Fruit fly (Drosophila melanogaster) whole organism, adult: Measurements from ENCODE around the gene gce.

ENCODE experiments used
- CG11617 ChIP-seq: fragments of 200-800 bp; sonication (Bioruptor generic); optimal IDR thresholded peaks from 2 replicates; lab custom pipeline; 2017; ENCODE audit warnings: mild to moderate bottlenecking, missing biosample characterization, missing genetic modification reagents, missing genetic modification characterization
- CG12768 ChIP-seq: fragments of 200-800 bp; sonication (Bioruptor generic); optimal IDR thresholded peaks from 2 replicates; lab custom pipeline; 2017; ENCODE audit warnings: missing biosample characterization, missing genetic modification characterization, mild to moderate bottlenecking, moderate library complexity, missing genetic modification reagents
- CG14711 ChIP-seq: fragments of 200-800 bp; sonication (Bioruptor generic); optimal IDR thresholded peaks from 2 replicates; lab custom pipeline; 2018; ENCODE audit warnings: missing biosample characterization, mild to moderate bottlenecking, missing genetic modification characterization, moderate library complexity
- CG1620 ChIP-seq: fragments of 200-800 bp; sonication (Bioruptor generic); optimal IDR thresholded peaks from 2 replicates; lab custom pipeline; 2016; ENCODE audit warnings: missing biosample characterization, missing genetic modification characterization
- CG33017 ChIP-seq: fragments of 200-800 bp; sonication (Bioruptor generic); optimal IDR thresholded peaks from 2 replicates; lab custom pipeline; 2018; ENCODE audit warnings: missing biosample characterization, mild to moderate bottlenecking, missing genetic modification characterization, moderate library complexity
- CG5204 ChIP-seq: fragments of 200-800 bp; sonication (Bioruptor generic); optimal IDR thresholded peaks from 2 replicates; lab custom pipeline; 2016; ENCODE audit warnings: missing biosample characterization, missing genetic modification characterization
- CG7045 ChIP-seq: fragments of 200-800 bp; sonication (Bioruptor generic); optimal IDR thresholded peaks from 2 replicates; lab custom pipeline; 2017; ENCODE audit warnings: missing biosample characterization, mild to moderate bottlenecking, missing genetic modification characterization
- CG7101 ChIP-seq: fragments of 200-800 bp; sonication (Bioruptor generic); optimal IDR thresholded peaks from 2 replicates; lab custom pipeline; 2018; ENCODE audit warnings: missing biosample characterization, mild to moderate bottlenecking, missing genetic modification characterization, moderate library complexity
- Clk ChIP-seq: fragments of 200-800 bp; sonication (Bioruptor generic); optimal IDR thresholded peaks from 2 replicates; lab custom pipeline; 2017; ENCODE audit warnings: missing biosample characterization, missing genetic modification characterization
- Crg-1 ChIP-seq: fragments of 200-800 bp; sonication (Bioruptor generic); optimal IDR thresholded peaks from 2 replicates; lab custom pipeline; 2016; ENCODE audit warnings: missing biosample characterization, missing genetic modification characterization
- Hr96 ChIP-seq: fragments of 200-800 bp; sonication (Bioruptor generic); optimal IDR thresholded peaks from 2 replicates; lab custom pipeline; 2016; ENCODE audit warnings: missing biosample characterization, missing genetic modification characterization
- Mnt ChIP-seq: fragments of 200-800 bp; sonication (Bioruptor generic); optimal IDR thresholded peaks from 2 replicates; lab custom pipeline; 2016; ENCODE audit warnings: missing biosample characterization, mild to moderate bottlenecking, missing genetic modification characterization
- bab1 ChIP-seq: fragments of 200-800 bp; sonication (Bioruptor generic); optimal IDR thresholded peaks from 3 replicates; lab custom pipeline; 2019; ENCODE audit warnings: missing biosample characterization, mild to moderate bottlenecking, missing genetic modification characterization, moderate library complexity
- cic ChIP-seq: fragments of 200-800 bp; sonication (Bioruptor generic); optimal IDR thresholded peaks from 2 replicates; lab custom pipeline; 2017; ENCODE audit warnings: missing biosample characterization, mild to moderate bottlenecking, missing genetic modification characterization, moderate library complexity
- cnc ChIP-seq, 2 experiments: fragments of >200 bp; optimal IDR thresholded peaks; 2 replicates each; lab custom pipeline; 2017
- kay ChIP-seq: fragments of 200-800 bp; sonication (Bioruptor generic); peaks from one replicate; lab custom pipeline; 2016; ENCODE audit warnings: missing biosample characterization, missing genetic modification characterization, borderline replicate concordance
- ovo ChIP-seq: fragments of 200-800 bp; sonication (Bioruptor generic); optimal IDR thresholded peaks from 2 replicates; lab custom pipeline; 2016; ENCODE audit warnings: missing biosample characterization, missing genetic modification characterization
- pad ChIP-seq: fragments of 200-800 bp; sonication (Bioruptor generic); optimal IDR thresholded peaks from 3 replicates; lab custom pipeline; 2017; ENCODE audit warnings: missing biosample characterization, missing genetic modification characterization, mild to moderate bottlenecking, moderate library complexity, missing genetic modification reagents
- tj ChIP-seq: fragments of 200-800 bp; sonication (Bioruptor generic); optimal IDR thresholded peaks from 3 replicates; lab custom pipeline; 2017; ENCODE audit warnings: missing biosample characterization, mild to moderate bottlenecking, missing genetic modification characterization, moderate library complexity
- toe ChIP-seq: fragments of 200-800 bp; sonication (Bioruptor generic); optimal IDR thresholded peaks from 2 replicates; lab custom pipeline; 2016; ENCODE audit warnings: missing biosample characterization, missing genetic modification characterization

Gene gce

dm6 chrX:15312882-15313154 is 15.3 kb downstream of the gce start:
- TF ChIP-seq ovo (GFP tag; lab: Kevin White, UChicago) (no peak), bab1 (no peak), tj (GFP tag; lab: Kevin White, UChicago) (peak; percentile 78), Clk (GFP tag; lab: Kevin White, UChicago) (no peak), cic (no peak), CG1620 (GFP tag; lab: Kevin White, UChicago) (no peak)

DNA sequence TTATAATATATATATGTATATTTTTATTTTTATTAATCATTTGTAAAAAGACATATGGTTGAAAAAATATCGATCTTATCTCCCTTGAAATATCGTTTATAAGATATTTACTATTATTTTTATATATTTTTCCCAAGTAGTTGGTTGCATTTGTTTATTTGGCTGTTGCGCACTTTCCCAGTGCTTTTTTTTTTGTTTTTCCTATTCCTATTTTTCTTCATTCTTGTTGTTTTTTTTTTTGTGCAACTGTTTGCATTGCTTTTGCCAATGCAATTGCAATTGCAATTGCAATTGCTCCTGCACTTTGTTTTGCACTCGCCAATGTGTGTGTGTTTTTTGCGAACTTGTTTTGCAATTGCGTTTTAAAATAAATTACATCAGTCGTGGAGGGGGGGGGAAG is 15.8 kb downstream of the gce start:
- TF ChIP-seq cic, result no peak
- TF ChIP-seq cnc (optimal IDR thresholded peaks at IDR 0.05; lab: Kevin White, UChicago), result no peak
- TF ChIP-seq kay, result no peak
- TF ChIP-seq CG12768 (GFP tag; lab: Kevin White, UChicago), result no peak
- TF ChIP-seq pad, result no peak
- TF ChIP-seq CG14711 (tag; lab: Kevin White, UChicago), result no peak
- no peak for TF ChIP-seq CG5204 (GFP tag; lab: Kevin White, UChicago)
- TF ChIP-seq CG33017 (tag; lab: Kevin White, UChicago), result no peak
- TF ChIP-seq CG7101 (tag; lab: Kevin White, UChicago), result no peak
- TF ChIP-seq Clk (GFP tag; lab: Kevin White, UChicago), result no peak
- no peak for TF ChIP-seq tj (GFP tag; lab: Kevin White, UChicago)
- no peak for TF ChIP-seq Crg-1
- TF ChIP-seq Mnt, result no peak
- TF ChIP-seq CG7045, result no peak
- TF ChIP-seq toe, result no peak
- TF ChIP-seq ovo (GFP tag; lab: Kevin White, UChicago), result no peak
- no peak for TF ChIP-seq CG11617 (GFP tag; lab: Kevin White, UChicago)

DNA sequence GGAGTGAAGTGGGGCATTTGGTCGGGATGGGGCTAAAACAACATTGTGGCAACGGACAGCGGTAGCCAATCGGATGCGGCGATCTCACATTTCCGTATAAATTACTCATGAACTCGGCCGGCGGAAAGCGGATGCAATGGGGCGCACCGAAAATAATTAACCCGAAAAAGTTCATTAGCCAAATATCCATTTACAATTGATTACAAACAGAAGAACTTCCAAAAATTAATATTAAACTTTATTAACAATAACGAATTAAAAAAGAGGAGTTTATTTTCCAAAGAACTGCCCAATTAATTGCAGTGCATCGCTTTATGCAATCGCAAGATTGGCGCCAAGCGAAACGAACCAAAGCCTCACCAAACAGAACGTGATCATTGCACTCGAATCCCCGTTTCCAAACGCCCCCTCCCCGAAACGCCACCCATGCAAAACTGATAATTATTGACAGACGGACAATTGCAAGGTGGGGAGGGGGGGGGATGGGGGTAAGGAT is 16.3 kb downstream of the gce start:
- TF ChIP-seq CG12768 (GFP tag; lab: Kevin White, UChicago) (peak; percentile 75), tj (GFP tag; lab: Kevin White, UChicago) (peak; percentile 78), Crg-1 (no peak), CG11617 (GFP tag; lab: Kevin White, UChicago) (peak; percentile 90), CG1620 (GFP tag; lab: Kevin White, UChicago) (peak; percentile 46), CG33017 (tag; lab: Kevin White, UChicago) (peak; percentile 69), cnc (optimal IDR thresholded peaks at IDR 0.05; lab: Kevin White, UChicago) (no peak), CG5204 (GFP tag; lab: Kevin White, UChicago) (peak; percentile 43), CG7045 (peak; percentile 72), CG7101 (tag; lab: Kevin White, UChicago) (peak; percentile 90), kay (no peak), Clk (GFP tag; lab: Kevin White, UChicago) (peak; percentile 70), ovo (GFP tag; lab: Kevin White, UChicago) (peak; percentile 60), bab1 (peak; percentile 56), Hr96 (GFP tag; lab: Kevin White, UChicago) (peak; percentile 19), cic (peak; percentile 76), CG14711 (tag; lab: Kevin White, UChicago) (peak; percentile 83), Mnt (peak; percentile 55), toe (peak; percentile 31), pad (peak; percentile 76)

- no peak for TF ChIP-seq CG12768 (GFP tag; lab: Kevin White, UChicago)
- no peak for TF ChIP-seq Clk (GFP tag; lab: Kevin White, UChicago)
- TF ChIP-seq Crg-1, result peak; percentile 41
- no peak for TF ChIP-seq CG7045
- no peak for TF ChIP-seq kay
- peak; percentile 73 for TF ChIP-seq CG1620 (GFP tag; lab: Kevin White, UChicago)
- TF ChIP-seq toe, result peak; percentile 14
- TF ChIP-seq cnc (optimal IDR thresholded peaks at IDR 0.05; lab: Kevin White, UChicago), result no peak
- TF ChIP-seq Hr96 (GFP tag; lab: Kevin White, UChicago), result peak; percentile 49
- no peak for TF ChIP-seq tj (GFP tag; lab: Kevin White, UChicago)
- no peak for TF ChIP-seq CG5204 (GFP tag; lab: Kevin White, UChicago)
- peak; percentile 54 for TF ChIP-seq Mnt
- no peak for TF ChIP-seq bab1
- no peak for TF ChIP-seq cic
- TF ChIP-seq CG11617 (GFP tag; lab: Kevin White, UChicago), result no peak
- no peak for TF ChIP-seq CG14711 (tag; lab: Kevin White, UChicago)
- TF ChIP-seq pad, result no peak
- peak; percentile 33 for TF ChIP-seq CG7101 (tag; lab: Kevin White, UChicago)
- no peak for TF ChIP-seq ovo (GFP tag; lab: Kevin White, UChicago)
- no peak for TF ChIP-seq CG33017 (tag; lab: Kevin White, UChicago)
Measured at dm6 chrX:15319290-15319689, 21.7 kb downstream of the gce start, which contains the start of gene Top1. Top1 (plus strand) TSS chrX:15319479.

- peak; percentile 40 for TF ChIP-seq bab1
- TF ChIP-seq Mnt, result peak; percentile 84
- peak; percentile 63 for TF ChIP-seq pad
- no peak for TF ChIP-seq Hr96 (GFP tag; lab: Kevin White, UChicago)
- TF ChIP-seq ovo (GFP tag; lab: Kevin White, UChicago), result no peak
- TF ChIP-seq cic, result peak; percentile 38
- no peak for TF ChIP-seq kay
- TF ChIP-seq CG33017 (tag; lab: Kevin White, UChicago), result no peak
- TF ChIP-seq cnc (optimal IDR thresholded peaks at IDR 0.05; lab: Kevin White, UChicago), result no peak
- peak; percentile 54 for TF ChIP-seq tj (GFP tag; lab: Kevin White, UChicago)
- no peak for TF ChIP-seq CG12768 (GFP tag; lab: Kevin White, UChicago)
- no peak for TF ChIP-seq CG14711 (tag; lab: Kevin White, UChicago)
- no peak for TF ChIP-seq toe
- TF ChIP-seq CG5204 (GFP tag; lab: Kevin White, UChicago), result no peak
- peak; percentile 31 for TF ChIP-seq CG7101 (tag; lab: Kevin White, UChicago)
- TF ChIP-seq CG1620 (GFP tag; lab: Kevin White, UChicago), result peak; percentile 5
- peak; percentile 13 for TF ChIP-seq Crg-1
Measured at dm6 chrX:15319699-15320482, 22.3 kb downstream of the gce start.
